Fruit fly (Drosophila melanogaster): ENCODE measurements around the gene Adgf-A2.
A peak's percentile ranks its signal among the peaks of the same experiment; 100 is the strongest.

Gene Adgf-A2

DNA sequence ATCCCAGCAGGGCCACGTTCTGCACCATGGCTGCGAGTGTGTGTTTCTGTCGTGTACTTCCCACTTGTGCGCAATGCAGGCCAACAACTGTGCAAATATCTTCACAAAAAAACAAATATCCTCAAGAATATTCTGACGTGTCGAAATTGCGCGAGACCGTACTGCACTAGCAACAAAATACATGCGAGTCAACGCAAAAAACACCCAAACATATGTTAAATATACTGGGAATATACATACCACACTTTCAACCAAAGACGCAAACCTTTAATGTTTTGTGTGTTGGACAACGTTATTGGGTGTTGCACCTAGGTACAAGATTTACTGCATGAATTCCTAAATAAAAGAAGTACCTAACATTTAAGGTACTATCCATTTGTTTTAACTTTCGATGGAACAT is 38.1 kb upstream of the Adgf-A2 start, which contains the start of gene NUCB1 (continued):
- TF ChIP-seq fu2 (GFP tag; optimal IDR thresholded peaks at IDR 0.05) (peak; percentile 48), TFAM (GFP tag; optimal IDR thresholded peaks at IDR 0.05) (no peak), CG4707 (GFP tag; optimal IDR thresholded peaks at IDR 0.05) (no peak), bab2 (GFP tag; optimal IDR thresholded peaks at IDR 0.05) (peak; percentile 16), CG3163 (GFP tag; optimal IDR thresholded peaks at IDR 0.05) (peak; percentile 18), nmo (GFP tag; optimal IDR thresholded peaks at IDR 0.05) (peak; percentile 77), CG6854 (GFP tag; optimal IDR thresholded peaks at IDR 0.05) (peak; percentile 11), CG2129 (GFP tag; IDR thresholded peaks at IDR 0.05; ENCODE audit: partially characterized antibody) (no peak), CG34376 (GFP tag; optimal IDR thresholded peaks at IDR 0.05) (no peak), CG7271 (tag; optimal IDR thresholded peaks at IDR 0.05) (peak; percentile 26), CG1792 (GFP tag; optimal IDR thresholded peaks at IDR 0.05) (no peak), CG11695 (GFP tag; IDR thresholded peaks at IDR 0.05) (no peak), lilli (GFP tag; optimal IDR thresholded peaks at IDR 0.05) (peak; percentile 56), CG2202 (tag; optimal IDR thresholded peaks at IDR 0.05) (peak; percentile 26), CG1233 (GFP tag; optimal IDR thresholded peaks at IDR 0.05) (peak; percentile 8), CG14710 (tag; optimal IDR thresholded peaks at IDR 0.05) (peak; percentile 60), CG13287 (GFP tag; IDR thresholded peaks at IDR 0.05; ENCODE audit: partially characterized antibody) (peak; percentile 56; the same call in 1 of the 2 replicates), YL-1 (GFP tag; optimal IDR thresholded peaks at IDR 0.05) (peak; percentile 82), CG14014 (GFP tag; IDR thresholded peaks at IDR 0.05) (0 out of 2 replicates have a peak, but pooled peaks have one; percentile 45), gro (GFP tag; optimal IDR thresholded peaks at IDR 0.05) (peak; percentile 71), MTF-1 (GFP tag; optimal IDR thresholded peaks at IDR 0.05; ENCODE audit: borderline replicate concordance) (peak; percentile 36), CG15479 (GFP tag; optimal IDR thresholded peaks at IDR 0.05) (peak; percentile 71), dan (GFP tag; IDR thresholded peaks at IDR 0.05) (no peak), Awh (GFP tag; IDR thresholded peaks at IDR 0.05) (peak; percentile 36; the same call in 1 of the 2 replicates), CG12659 (GFP tag; optimal IDR thresholded peaks at IDR 0.05) (peak; percentile 63), nau (GFP tag; optimal IDR thresholded peaks at IDR 0.05) (no peak), CG10209 (GFP tag; optimal IDR thresholded peaks at IDR 0.05) (peak; percentile 36), Sry-β (GFP tag; optimal IDR thresholded peaks at IDR 0.05) (peak; percentile 23), CG7839 (tag; optimal IDR thresholded peaks at IDR 0.05) (no peak), CoRest (tag; optimal IDR thresholded peaks at IDR 0.05) (peak; percentile 47), CG13296 (GFP tag; optimal IDR thresholded peaks at IDR 0.05) (no peak), trem (tag; optimal IDR thresholded peaks at IDR 0.05) (peak; percentile 82), CG3838 (GFP tag; optimal IDR thresholded peaks at IDR 0.05) (no peak), CG6813 (GFP tag; optimal IDR thresholded peaks at IDR 0.05) (peak; percentile 16), caup (GFP tag; optimal IDR thresholded peaks at IDR 0.05; ENCODE audit: severe bottlenecking) (no peak), Meics (GFP tag; optimal IDR thresholded peaks at IDR 0.05) (peak; percentile 23), ems (GFP tag; optimal IDR thresholded peaks at IDR 0.05) (peak; percentile 30), pb (GFP tag; optimal IDR thresholded peaks at IDR 0.05) (peak; percentile 20), Atf6 (GFP tag; IDR thresholded peaks at IDR 0.05) (peak; percentile 24; the same call in 1 of the 2 replicates), CG17912 (GFP tag; optimal IDR thresholded peaks at IDR 0.05) (peak; percentile 63), CG8281 (tag; optimal IDR thresholded peaks at IDR 0.05) (no peak), CG11723 (GFP tag; optimal IDR thresholded peaks at IDR 0.05) (no peak), BEAF-32 (GFP tag; optimal IDR thresholded peaks at IDR 0.05) (peak; percentile 45), Nf-YC (tag; optimal IDR thresholded peaks at IDR 0.05) (no peak), Opbp (GFP tag; IDR thresholded peaks at IDR 0.05; ENCODE audit: partially characterized antibody) (peak; percentile 48; the same call in 1 of the 3 replicates), lov (optimal IDR thresholded peaks at IDR 0.05) (no peak), lov (GFP tag; IDR thresholded peaks at IDR 0.05) (0 out of 3 replicates have a peak, but pooled peaks have one; percentile 49), twi (tag; optimal IDR thresholded peaks at IDR 0.05) (peak; percentile 27), CG7963 (GFP tag; IDR thresholded peaks at IDR 0.05; ENCODE audit: partially characterized antibody) (no peak)
